Worm (Caenorhabditis elegans): Measurements from ENCODE around the gene B0334.4.

DNA sequence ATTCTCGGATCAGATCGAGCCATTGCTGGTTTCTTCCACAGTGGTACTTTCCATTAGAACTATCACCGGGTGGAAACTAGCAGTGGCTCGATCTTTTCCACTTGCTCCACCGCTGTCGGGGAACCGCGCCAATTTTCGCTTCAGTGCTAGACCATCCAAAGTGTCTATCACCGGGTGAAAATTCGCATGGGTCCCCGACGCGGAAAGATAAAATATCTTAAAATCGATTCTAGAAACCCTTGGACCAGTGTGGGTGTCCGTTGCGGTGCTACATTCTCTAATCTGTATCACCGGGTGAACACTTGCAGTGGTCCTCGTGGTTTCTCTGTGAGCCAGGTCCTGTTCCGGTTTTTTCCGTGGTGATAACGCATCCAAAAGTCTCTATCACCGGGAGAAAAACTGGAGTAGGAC is 42.1 kb downstream of the B0334.4 start:
- TF ChIP-seq ama-1 (optimal IDR thresholded peaks at IDR 0.05) (no peak), fkh-10 (GFP tag; optimal IDR thresholded peaks at IDR 0.05) (no peak), nfya-1 (tag; optimal IDR thresholded peaks at IDR 0.05; ENCODE audit: insufficient read depth) (no peak)

All from whole organism, L3 larva.